Worm (Caenorhabditis elegans) whole organism, young adult: ENCODE measurements around the gene bgal-1.

Experiments used
- B0019.2 ChIP-seq: fragments of 200-800 bp; sonication (Bioruptor generic); conservative IDR thresholded peaks from 2 replicates; pipeline ENCODE4 v1.3.6; 2022; ENCODE audit warnings: missing genetic modification reagents, missing genetic modification characterization, missing compliant biosample characterization
- F33H1.4 ChIP-seq: fragments of 200-800 bp; sonication (Bioruptor generic); IDR thresholded peaks from 2 replicates; pipeline ENCODE4 v1.3.6; 2022; ENCODE audit warnings: missing genetic modification reagents, missing genetic modification characterization, missing compliant biosample characterization
- F49E8.2 ChIP-seq: sonication (generic microtip); optimal IDR thresholded peaks from 3 replicates; lab custom pipeline; 2017; ENCODE audit warnings: missing genetic modification characterization, mild to moderate bottlenecking, missing compliant biosample characterization, antibody characterized with exemption, moderate library complexity; ENCODE audit not compliant: insufficient read depth
- F57A8.1 ChIP-seq: fragments of 200-800 bp; sonication (Bioruptor generic); optimal IDR thresholded peaks from 2 replicates; lab custom pipeline; 2018; ENCODE audit warnings: mild to moderate bottlenecking, missing genetic modification characterization, moderate library complexity, missing compliant biosample characterization
- K11D2.4 ChIP-seq: fragments of 200-800 bp; sonication (Bioruptor generic); IDR thresholded peaks from 2 replicates; pipeline ENCODE4 v1.3.6; 2022; ENCODE audit warnings: missing genetic modification reagents, missing genetic modification characterization, missing compliant biosample characterization
- K12H6.12 ChIP-seq: fragments of 200-800 bp; sonication (Bioruptor generic); optimal IDR thresholded peaks from 2 replicates; lab custom pipeline; 2018; ENCODE audit warnings: mild to moderate bottlenecking, missing genetic modification characterization, missing compliant biosample characterization
- T07F8.4 ChIP-seq: sonication (generic microtip); optimal IDR thresholded peaks from 2 replicates; lab custom pipeline; 2016; ENCODE audit warnings: mild to moderate bottlenecking, missing genetic modification characterization, moderate library complexity, missing compliant biosample characterization
- Y53G8AR.9 ChIP-seq: fragments of 200-800 bp; sonication (Bioruptor generic); conservative IDR thresholded peaks from 2 replicates; pipeline ENCODE4 v1.3.6; 2022; ENCODE audit warnings: missing genetic modification reagents, missing genetic modification characterization, missing compliant biosample characterization
- Y56A3A.18 ChIP-seq: fragments of 200-800 bp; sonication (Bioruptor generic); IDR thresholded peaks from 2 replicates; pipeline ENCODE4 v1.3.6; 2022; ENCODE audit warnings: missing genetic modification reagents, missing genetic modification characterization, missing compliant biosample characterization
- Y67H2A.10 ChIP-seq: fragments of 200-800 bp; sonication (Bioruptor generic); conservative IDR thresholded peaks from 2 replicates; pipeline ENCODE4 v1.3.6; 2022; ENCODE audit warnings: missing genetic modification reagents, missing genetic modification characterization, missing compliant biosample characterization
- ama-1 ChIP-seq, 3 experiments: fragments of 150-350 bp in 1 of 3; sonication (generic microtip) in 2 of 3; optimal IDR thresholded peaks; 2 replicates each; lab custom pipeline; 2014 to 2018; ENCODE audit warnings: missing biosample characterization in 2 of 3, missing genetic modification characterization in 2 of 3, missing genetic modification reagents in 2 of 3
- cebp-2 ChIP-seq: fragments of 200-800 bp; sonication (Bioruptor generic); IDR thresholded peaks from 2 replicates; pipeline ENCODE4 v1.3.6; 2022; ENCODE audit warnings: missing genetic modification characterization, missing compliant biosample characterization
- ceh-100 ChIP-seq: fragments of 200-800 bp; sonication (Bioruptor generic); IDR thresholded peaks from 2 replicates; pipeline ENCODE4 v1.3.6; 2022; ENCODE audit warnings: missing genetic modification reagents, missing genetic modification characterization, missing compliant biosample characterization
- ceh-27 ChIP-seq: fragments of 200-800 bp; sonication (Bioruptor generic); optimal IDR thresholded peaks from 2 replicates; lab custom pipeline; 2018; ENCODE audit warnings: mild to moderate bottlenecking, missing genetic modification characterization, moderate library complexity, missing compliant biosample characterization
- ceh-91 ChIP-seq: fragments of 200-800 bp; sonication (Bioruptor generic); IDR thresholded peaks from 2 replicates; pipeline ENCODE4 v1.3.6; 2022; ENCODE audit warnings: missing genetic modification reagents, missing genetic modification characterization, missing compliant biosample characterization
- ekl-4 ChIP-seq: fragments of 200-800 bp; sonication (Bioruptor generic); IDR thresholded peaks from 2 replicates; pipeline ENCODE4 v1.3.6; 2022; ENCODE audit warnings: missing genetic modification reagents, missing genetic modification characterization, missing compliant biosample characterization
- ets-4 ChIP-seq: fragments of 200-800 bp; sonication (Bioruptor generic); optimal IDR thresholded peaks from 2 replicates; lab custom pipeline; 2018; ENCODE audit warnings: mild to moderate bottlenecking, missing genetic modification characterization, missing compliant biosample characterization
- gei-17 ChIP-seq: fragments of 200-800 bp; sonication (Bioruptor generic); optimal IDR thresholded peaks from 2 replicates; lab custom pipeline; 2018; ENCODE audit warnings: mild to moderate bottlenecking, missing genetic modification characterization, missing compliant biosample characterization
- hmg-1.2 ChIP-seq: fragments of 200-800 bp; sonication (Bioruptor generic); IDR thresholded peaks from 2 replicates; pipeline ENCODE4 v1.3.6; 2022; ENCODE audit warnings: missing genetic modification reagents, missing genetic modification characterization, missing compliant biosample characterization
- let-526 ChIP-seq: fragments of 200-800 bp; sonication (Bioruptor generic); IDR thresholded peaks from 2 replicates; pipeline ENCODE4 v1.3.6; 2022; ENCODE audit warnings: missing genetic modification reagents, missing genetic modification characterization, missing compliant biosample characterization
- lin-35 ChIP-seq, 3 experiments: fragments of 150-350 bp in 2 of 3; sonication (generic microtip) in 1 of 3; optimal IDR thresholded peaks; 2 replicates each; lab custom pipeline; 2014 to 2018; ENCODE audit warnings: missing biosample characterization in 3 of 3, missing genetic modification characterization in 3 of 3, missing genetic modification reagents in 3 of 3
- lsy-27 ChIP-seq: sonication (generic microtip); optimal IDR thresholded peaks from 2 replicates; lab custom pipeline; 2017; ENCODE audit warnings: missing genetic modification characterization, mild to moderate bottlenecking, missing compliant biosample characterization, antibody characterized with exemption, missing genotype, borderline replicate concordance; ENCODE audit not compliant: insufficient read depth
- madf-10 ChIP-seq: sonication (generic microtip); optimal IDR thresholded peaks from 2 replicates; lab custom pipeline; 2016; ENCODE audit warnings: mild to moderate bottlenecking, missing genetic modification characterization, missing compliant biosample characterization
- madf-6 ChIP-seq: fragments of 200-800 bp; sonication (Bioruptor generic); IDR thresholded peaks from 2 replicates; pipeline ENCODE4 v1.3.6; 2022; ENCODE audit warnings: missing genetic modification reagents, missing genetic modification characterization, missing compliant biosample characterization
- madf-8 ChIP-seq: fragments of 200-800 bp; sonication (Bioruptor generic); conservative IDR thresholded peaks from 2 replicates; pipeline ENCODE4 v1.3.6; 2022; ENCODE audit warnings: missing genetic modification reagents, missing genetic modification characterization, missing compliant biosample characterization
- mes-4 ChIP-seq: sonication (generic microtip); optimal IDR thresholded peaks from 2 replicates; lab custom pipeline; 2016; ENCODE audit warnings: missing genotype, missing genetic modification characterization, missing compliant biosample characterization
- mxl-1 ChIP-seq: sonication (generic microtip); optimal IDR thresholded peaks from 2 replicates; lab custom pipeline; 2016; ENCODE audit warnings: missing genetic modification characterization, missing compliant biosample characterization
- nhr-179 ChIP-seq: sonication (generic microtip); optimal IDR thresholded peaks from 2 replicates; lab custom pipeline; 2016; ENCODE audit warnings: mild to moderate bottlenecking, missing genetic modification characterization, missing compliant biosample characterization
- pbrm-1 ChIP-seq: fragments of 200-800 bp; sonication (Bioruptor generic); IDR thresholded peaks from 2 replicates; pipeline ENCODE4 v1.3.6; 2022; ENCODE audit warnings: missing genetic modification reagents, missing genetic modification characterization, missing compliant biosample characterization
- pha-4 ChIP-seq: fragments of 150-350 bp; sonication (generic microtip); optimal IDR thresholded peaks from 2 replicates; lab custom pipeline; 2014; ENCODE audit warnings: missing biosample characterization, missing genetic modification reagents, missing genetic modification characterization
- repo-1 ChIP-seq: sonication (generic microtip); optimal IDR thresholded peaks from 2 replicates; lab custom pipeline; 2017; ENCODE audit warnings: mild to moderate bottlenecking, missing genetic modification characterization, missing compliant biosample characterization
- sdz-38 ChIP-seq: sonication (generic microtip); optimal IDR thresholded peaks from 2 replicates; lab custom pipeline; 2016; ENCODE audit warnings: missing genotype, missing genetic modification characterization, missing compliant biosample characterization
- snpc-1.1 ChIP-seq: sonication (generic microtip); optimal IDR thresholded peaks from 2 replicates; lab custom pipeline; 2017; ENCODE audit warnings: missing genetic modification characterization, mild to moderate bottlenecking, missing compliant biosample characterization, antibody characterized with exemption, moderate library complexity, missing genotype, missing genetic modification reagents; ENCODE audit not compliant: insufficient read depth
- snpc-3.4 ChIP-seq: sonication (generic microtip); optimal IDR thresholded peaks from 2 replicates; lab custom pipeline; 2017; ENCODE audit warnings: missing genetic modification characterization, mild to moderate bottlenecking, missing compliant biosample characterization, antibody characterized with exemption, moderate library complexity, missing genotype, missing genetic modification reagents
- snpc-4 ChIP-seq, 5 experiments: fragments of 150-350 bp in 1 of 5; sonication (generic microtip) in 4 of 5; optimal IDR thresholded peaks; 2 replicates each; lab custom pipeline; 2014 to 2018; ENCODE audit warnings: missing genetic modification characterization in 5 of 5, missing biosample characterization in 3 of 5, antibody characterized with exemption in 2 of 5, mild to moderate bottlenecking in 2 of 5, missing compliant biosample characterization in 2 of 5, missing genotype in 2 of 5, moderate library complexity in 2 of 5, missing genetic modification reagents in 1 of 5
- somi-1 ChIP-seq: fragments of 200-800 bp; sonication (Bioruptor generic); optimal IDR thresholded peaks from 2 replicates; lab custom pipeline; 2018; ENCODE audit warnings: mild to moderate bottlenecking, missing genetic modification characterization, missing compliant biosample characterization
- unc-62 ChIP-seq: fragments of 150-350 bp; optimal IDR thresholded peaks from 2 replicates; lab custom pipeline; 2014; ENCODE audit warnings: missing biosample characterization, missing genetic modification reagents, missing genetic modification characterization
- ztf-28 ChIP-seq: fragments of 200-800 bp; sonication (Bioruptor generic); IDR thresholded peaks from 2 replicates; pipeline ENCODE4 v1.3.6; 2022; ENCODE audit warnings: missing genetic modification reagents, missing genetic modification characterization, missing compliant biosample characterization
- ztf-3 ChIP-seq: fragments of 200-800 bp; sonication (Bioruptor generic); optimal IDR thresholded peaks from 2 replicates; lab custom pipeline; 2018; ENCODE audit warnings: mild to moderate bottlenecking, missing genetic modification characterization, missing compliant biosample characterization

The bgal-1 gene

DNA sequence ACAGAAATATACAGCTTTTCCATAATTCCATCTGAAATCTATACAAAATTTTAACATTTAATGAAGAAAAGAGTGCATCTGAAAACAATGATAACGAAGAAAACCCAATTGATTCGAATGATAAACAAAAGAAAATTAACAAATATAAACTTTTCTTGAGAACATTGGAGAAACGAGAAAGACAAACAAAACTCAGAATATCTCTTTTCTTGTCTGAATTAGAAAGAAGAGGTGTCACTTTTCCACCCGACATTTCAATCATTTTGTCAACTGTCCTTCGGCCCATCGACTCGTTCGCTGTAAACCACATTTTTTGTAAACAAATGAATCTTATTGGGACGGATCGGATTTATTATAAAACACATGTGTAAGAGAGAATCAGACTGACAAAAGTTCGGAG lies at the start of gene bgal-1:
Gene bgal-1, minus strand, starts transcription at position 38 of the 400 bp plus-strand sequence.
- TF ChIP-seq hmg-1.2 (GFP tag; lab: Robert Waterston, UW): no peak
- no peak for TF ChIP-seq ceh-27 (GFP tag; lab: Kevin White, UChicago)
- no peak for TF ChIP-seq ztf-28 (GFP tag; lab: Robert Waterston, UW)
- no peak for TF ChIP-seq cebp-2 (GFP tag; lab: Robert Waterston, UW)
- no peak for TF ChIP-seq pbrm-1 (GFP tag; lab: Robert Waterston, UW)
- TF ChIP-seq lsy-27 (tag; lab: Kevin White, UChicago): no peak
- TF ChIP-seq sdz-38 (tag; lab: Kevin White, UChicago): no peak
- no peak for TF ChIP-seq F57A8.1
- TF ChIP-seq ceh-91 (GFP tag; lab: Robert Waterston, UW): no peak
- no peak for TF ChIP-seq F33H1.4 (GFP tag; lab: Robert Waterston, UW)
- no peak for TF ChIP-seq unc-62
- TF ChIP-seq T07F8.4: no peak
- TF ChIP-seq let-526 (GFP tag; lab: Robert Waterston, UW): no peak
- no peak for TF ChIP-seq mxl-1 (tag; lab: Kevin White, UChicago)
- TF ChIP-seq madf-6 (GFP tag; lab: Robert Waterston, UW): no peak; the same call in 1 of the 2 replicates
- TF ChIP-seq ama-1 (optimal IDR thresholded peaks at IDR 0.05; lab: Kevin White, UChicago): peak; percentile 22
- peak in 1 of 2 experiments; percentile 15 for TF ChIP-seq ama-1 (GFP tag; optimal IDR thresholded peaks at IDR 0.05; lab: Kevin White, UChicago)
- TF ChIP-seq madf-8 (GFP tag; lab: Robert Waterston, UW): no peak
- no peak for TF ChIP-seq pha-4 (tag; lab: Kevin White, UChicago)
- TF ChIP-seq lin-35 (GFP tag; optimal IDR thresholded peaks at IDR 0.05; lab: Kevin White, UChicago): peak in 1 of 3 experiments; percentile 37
- no peak for TF ChIP-seq madf-10
- no peak for TF ChIP-seq ztf-3 (GFP tag; lab: Kevin White, UChicago)
- no peak for TF ChIP-seq K11D2.4 (GFP tag; lab: Robert Waterston, UW)
- TF ChIP-seq gei-17 (GFP tag; lab: Kevin White, UChicago): no peak
- peak; percentile 8 for TF ChIP-seq somi-1
- no peak for TF ChIP-seq Y67H2A.10 (GFP tag; lab: Robert Waterston, UW)
- no peak for TF ChIP-seq ets-4 (GFP tag; lab: Kevin White, UChicago)
- TF ChIP-seq Y53G8AR.9: no peak
- TF ChIP-seq mes-4 (tag; lab: Kevin White, UChicago): no peak
- TF ChIP-seq snpc-4 (GFP tag; optimal IDR thresholded peaks at IDR 0.05; lab: Kevin White, UChicago): no peak
- peak in 2 of 4 experiments; percentile 32 to 39 for TF ChIP-seq snpc-4 (tag; optimal IDR thresholded peaks at IDR 0.05; lab: Kevin White, UChicago)
- TF ChIP-seq ekl-4: 0 out of 2 replicates have a peak, but pooled peaks have one; percentile 18
- TF ChIP-seq snpc-3.4 (tag; lab: Kevin White, UChicago): no peak
- no peak for TF ChIP-seq ceh-100 (GFP tag; lab: Robert Waterston, UW)
- TF ChIP-seq B0019.2 (GFP tag; lab: Robert Waterston, UW): no peak

DNA sequence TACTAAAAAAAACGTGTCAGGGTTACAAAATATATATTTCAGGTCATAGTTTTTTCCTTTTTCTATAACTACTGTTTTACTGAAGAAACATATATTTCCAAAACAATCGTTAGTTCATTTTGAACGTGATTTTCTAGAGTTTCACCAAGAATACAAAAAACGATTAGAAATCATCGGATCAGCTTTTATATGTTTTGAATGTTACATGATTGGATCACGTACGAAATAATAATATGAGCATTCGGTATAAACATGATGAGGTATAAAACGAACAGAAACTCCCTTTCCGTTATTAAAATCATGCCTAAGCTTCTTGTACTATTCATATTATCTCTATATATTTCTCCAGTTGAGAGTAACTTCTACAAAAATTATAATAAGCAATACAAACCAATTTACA lies 47.0 kb upstream of the bgal-1 start, which contains the start of gene clec-223:
Gene clec-223, plus strand, starts transcription at position 301 of the 400 bp plus-strand sequence.
- TF ChIP-seq ceh-91 (GFP tag; lab: Robert Waterston, UW): no peak
- TF ChIP-seq nhr-179 (tag; lab: Kevin White, UChicago): no peak
- TF ChIP-seq snpc-1.1: no peak
- TF ChIP-seq repo-1 (tag; lab: Kevin White, UChicago): no peak
- no peak for TF ChIP-seq Y56A3A.18 (GFP tag; lab: Robert Waterston, UW)
- no peak for TF ChIP-seq K12H6.12
- no peak for TF ChIP-seq F49E8.2 (tag; lab: Kevin White, UChicago)
